Worm (Caenorhabditis elegans): ENCODE results near the gene C10B5.3.

DNA sequence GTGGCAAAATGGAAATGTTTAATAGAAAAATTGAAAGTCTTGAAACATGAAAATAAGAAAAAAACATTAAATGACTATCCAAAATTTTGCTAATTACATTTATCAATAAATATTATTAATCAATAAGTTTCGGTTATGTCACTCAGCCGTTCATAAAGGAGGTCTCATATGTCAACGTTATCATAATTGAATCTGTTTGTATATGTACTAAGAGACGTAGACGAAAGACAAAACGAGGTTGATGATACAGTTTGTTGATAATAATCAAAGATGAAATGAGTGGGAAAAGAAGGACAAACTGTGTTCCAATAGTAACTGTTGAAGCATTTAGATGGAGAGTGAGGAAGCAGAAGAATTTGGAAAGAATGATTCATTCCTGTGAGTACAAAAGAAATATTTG, 1.1 kb downstream of the C10B5.3 start:
- TF ChIP-seq lin-13 (GFP tag; optimal IDR thresholded peaks at IDR 0.05) (no peak), unc-130 (GFP tag; optimal IDR thresholded peaks at IDR 0.05) (no peak), nhr-11 (tag; optimal IDR thresholded peaks at IDR 0.05) (no peak), aha-1 (tag) (no peak), ceh-82 (tag; optimal IDR thresholded peaks at IDR 0.05) (no peak), hlh-11 (tag; optimal IDR thresholded peaks at IDR 0.05) (no peak), dpl-1 (GFP tag; optimal IDR thresholded peaks at IDR 0.05) (no peak), jun-1 (tag; optimal IDR thresholded peaks at IDR 0.05) (no peak), fos-1 (tag; optimal IDR thresholded peaks at IDR 0.05) (no peak), fkh-10 (GFP tag; optimal IDR thresholded peaks at IDR 0.05) (no peak), zag-1 (tag; optimal IDR thresholded peaks at IDR 0.05) (no peak), nhr-237 (tag; optimal IDR thresholded peaks at IDR 0.05) (no peak), ama-1 (optimal IDR thresholded peaks at IDR 0.05) (no peak), ZK546.5 (tag; optimal IDR thresholded peaks at IDR 0.05) (no peak)

Data from whole organism, L4 larva.